Worm (Caenorhabditis elegans) whole organism, L2 larva: ENCODE data around the gene ZK856.4.

Experiments
- F13H6.1 ChIP-seq: sonication (generic microtip); optimal IDR thresholded peaks from 2 replicates; lab custom pipeline; 2016; ENCODE audit warnings: missing genetic modification characterization, missing compliant biosample characterization
- Y55F3AM.14 ChIP-seq: fragments of 200-800 bp; sonication (Bioruptor generic); optimal IDR thresholded peaks from 2 replicates; lab custom pipeline; 2018; ENCODE audit warnings: mild to moderate bottlenecking, missing genetic modification characterization, missing compliant biosample characterization
- ZK546.5 ChIP-seq: sonication (generic microtip); optimal IDR thresholded peaks from 2 replicates; lab custom pipeline; 2017; ENCODE audit warnings: missing biosample characterization, missing genetic modification characterization
- ama-1 ChIP-seq: fragments of 150-350 bp; optimal IDR thresholded peaks from 2 replicates; lab custom pipeline; 2018; ENCODE audit warnings: inconsistent platforms
- blmp-1 ChIP-seq: sonication (generic microtip); optimal IDR thresholded peaks from 2 replicates; lab custom pipeline; 2017; ENCODE audit warnings: missing genetic modification characterization, mild to moderate bottlenecking, missing compliant biosample characterization, antibody characterized with exemption, moderate library complexity; ENCODE audit not compliant: insufficient read depth
- crh-2 ChIP-seq: sonication (generic microtip); optimal IDR thresholded peaks from 2 replicates; lab custom pipeline; 2017; ENCODE audit warnings: missing biosample characterization, missing genetic modification characterization
- dmd-4 ChIP-seq: sonication (generic microtip); optimal IDR thresholded peaks from 2 replicates; lab custom pipeline; 2017; ENCODE audit warnings: missing biosample characterization, missing genetic modification characterization
- egl-27 ChIP-seq: sonication (generic microtip); optimal IDR thresholded peaks from 3 replicates; lab custom pipeline; 2017; ENCODE audit warnings: missing biosample characterization, missing genetic modification reagents, missing genetic modification characterization
- elt-3 ChIP-seq: sonication (generic microtip); optimal IDR thresholded peaks from 2 replicates; lab custom pipeline; 2017; ENCODE audit warnings: missing biosample characterization, missing genetic modification characterization
- fos-1 ChIP-seq: fragments of 150-350 bp; optimal IDR thresholded peaks from 2 replicates; lab custom pipeline; 2014; ENCODE audit warnings: missing biosample characterization, missing genetic modification characterization
- lin-11 ChIP-seq: fragments of 150-350 bp; sonication (generic microtip); optimal IDR thresholded peaks from 2 replicates; lab custom pipeline; 2014; ENCODE audit warnings: missing biosample characterization, missing genetic modification characterization, inconsistent platforms, mixed read lengths
- lin-13 ChIP-seq: fragments of 150-350 bp; optimal IDR thresholded peaks from 2 replicates; lab custom pipeline; 2014; ENCODE audit warnings: missing biosample characterization, missing genetic modification reagents, missing genetic modification characterization
- lin-39 ChIP-seq: fragments of 150-350 bp; optimal IDR thresholded peaks from 2 replicates; lab custom pipeline; 2014; ENCODE audit warnings: missing biosample characterization, missing genetic modification reagents, missing genetic modification characterization
- lsy-2 ChIP-seq, 2 experiments: fragments of 150-350 bp in 1 of 2; sonication (generic microtip) in 1 of 2; optimal IDR thresholded peaks; 2 replicates each; lab custom pipeline; 2014 to 2017; ENCODE audit warnings: missing biosample characterization in 2 of 2, missing genetic modification characterization in 2 of 2
- mab-5 ChIP-seq: fragments of 150-350 bp; optimal IDR thresholded peaks from 2 replicates; lab custom pipeline; 2014; ENCODE audit warnings: missing biosample characterization, missing genetic modification characterization
- nhr-11 ChIP-seq: fragments of 150-350 bp; optimal IDR thresholded peaks from 2 replicates; lab custom pipeline; 2014; ENCODE audit warnings: missing biosample characterization, missing genetic modification characterization
- nhr-12 ChIP-seq: fragments of 150-350 bp; optimal IDR thresholded peaks from 2 replicates; lab custom pipeline; 2014; ENCODE audit warnings: missing biosample characterization, missing genetic modification characterization
- nhr-129 ChIP-seq: fragments of 150-350 bp; optimal IDR thresholded peaks from 2 replicates; lab custom pipeline; 2014; ENCODE audit warnings: missing biosample characterization, missing genetic modification characterization
- nhr-23 ChIP-seq: fragments of 150-350 bp; optimal IDR thresholded peaks from 2 replicates; lab custom pipeline; 2014; ENCODE audit warnings: missing biosample characterization, missing genetic modification reagents, missing genetic modification characterization
- nhr-25 ChIP-seq: fragments of 150-350 bp; sonication (generic microtip); optimal IDR thresholded peaks from 3 replicates; lab custom pipeline; 2014; ENCODE audit warnings: missing biosample characterization, missing genetic modification characterization
- nhr-6 ChIP-seq: fragments of 150-350 bp; optimal IDR thresholded peaks from 2 replicates; lab custom pipeline; 2014; ENCODE audit warnings: missing biosample characterization, missing genetic modification characterization
- nhr-77 ChIP-seq: fragments of 150-350 bp; optimal IDR thresholded peaks from 2 replicates; lab custom pipeline; 2014; ENCODE audit warnings: missing biosample characterization, missing genetic modification characterization
- skn-1 ChIP-seq: sonication (generic microtip); optimal IDR thresholded peaks from 2 replicates; lab custom pipeline; 2017; ENCODE audit warnings: missing biosample characterization, missing genetic modification characterization
- sma-9 ChIP-seq, 2 experiments: fragments of 150-350 bp in 1 of 2; sonication (generic microtip) in 1 of 2; optimal IDR thresholded peaks; 2 replicates each; lab custom pipeline; 2014 to 2016; ENCODE audit warnings: missing genetic modification characterization in 2 of 2, mild to moderate bottlenecking in 1 of 2, missing biosample characterization in 1 of 2, missing compliant biosample characterization in 1 of 2, missing genetic modification reagents in 1 of 2, moderate library complexity in 1 of 2
- snpc-4 ChIP-seq: fragments of 150-350 bp; optimal IDR thresholded peaks from 2 replicates; lab custom pipeline; 2014; ENCODE audit warnings: missing biosample characterization, missing genetic modification characterization
- unc-39 ChIP-seq: fragments of 150-350 bp; optimal IDR thresholded peaks from 2 replicates; lab custom pipeline; 2014; ENCODE audit warnings: missing biosample characterization, missing genetic modification characterization
- unc-62 ChIP-seq: fragments of 150-350 bp; optimal IDR thresholded peaks from 2 replicates; lab custom pipeline; 2014; ENCODE audit warnings: missing biosample characterization, missing genetic modification reagents, missing genetic modification characterization
- ztf-1 ChIP-seq: fragments of 200-800 bp; sonication (Bioruptor generic); conservative IDR thresholded peaks from 2 replicates; pipeline ENCODE4 v1.3.6; 2022; ENCODE audit warnings: missing genetic modification characterization, missing compliant biosample characterization
- ztf-4 ChIP-seq: fragments of 150-350 bp; optimal IDR thresholded peaks from 2 replicates; lab custom pipeline; 2014; ENCODE audit warnings: missing biosample characterization, missing genetic modification characterization

The ZK856.4 gene

ce11 chrV:10228360-10228759, 45.3 kb downstream of the ZK856.4 start, which contains the start of gene fipr-4:
Gene fipr-4, minus strand, starts transcription at chrV:10228460.
- TF ChIP-seq F13H6.1 (peak; percentile 9), dmd-4 (tag; lab: Kevin White, UChicago) (no peak), fos-1 (no peak), lsy-2 (tag; optimal IDR thresholded peaks at IDR 0.05; lab: Kevin White, UChicago) (no peak), ama-1 (no peak)

ce11 chrV:10229222-10229879, 46.3 kb downstream of the ZK856.4 start, which contains the start of the genes pyt-1 and fipr-7:
Gene pyt-1, minus strand, starts transcription at chrV:10229322.
Gene fipr-7, plus strand, starts transcription at chrV:10229829.
- no peak for TF ChIP-seq lin-11 (tag; lab: Kevin White, UChicago)
- TF ChIP-seq ZK546.5 (tag; lab: Kevin White, UChicago) = no peak
- TF ChIP-seq unc-62 (GFP tag; lab: Kevin White, UChicago) = no peak
- TF ChIP-seq nhr-23 (tag; lab: Kevin White, UChicago) = no peak
- no peak for TF ChIP-seq nhr-77 (tag; lab: Kevin White, UChicago)
- no peak for TF ChIP-seq nhr-6 (tag; lab: Kevin White, UChicago)
- no peak for TF ChIP-seq nhr-25 (tag; lab: Kevin White, UChicago)
- no peak for TF ChIP-seq nhr-129
- TF ChIP-seq crh-2 (tag; lab: Kevin White, UChicago) = no peak
- TF ChIP-seq nhr-11 (tag; lab: Kevin White, UChicago) = no peak
- TF ChIP-seq ztf-4 (tag; lab: Kevin White, UChicago) = no peak
- TF ChIP-seq egl-27 = no peak

- no peak for TF ChIP-seq elt-3 (tag; lab: Kevin White, UChicago)
- TF ChIP-seq Y55F3AM.14 (GFP tag; lab: Kevin White, UChicago) = no peak
- TF ChIP-seq skn-1 (tag; lab: Kevin White, UChicago) = no peak
- no peak for TF ChIP-seq ztf-1 (GFP tag; lab: Robert Waterston, UW)
- no peak for TF ChIP-seq unc-39
- TF ChIP-seq nhr-23 (tag; lab: Kevin White, UChicago) = no peak
- TF ChIP-seq dmd-4 (tag; lab: Kevin White, UChicago) = no peak
- TF ChIP-seq nhr-11 (tag; lab: Kevin White, UChicago) = no peak
- TF ChIP-seq lsy-2 (tag; optimal IDR thresholded peaks at IDR 0.05; lab: Kevin White, UChicago) = no peak
- TF ChIP-seq snpc-4 (tag; lab: Kevin White, UChicago) = no peak
- TF ChIP-seq nhr-12 = no peak
- no peak for TF ChIP-seq lin-11 (tag; lab: Kevin White, UChicago)
- TF ChIP-seq blmp-1 = no peak
- TF ChIP-seq fos-1 = no peak
- TF ChIP-seq mab-5 (tag; lab: Kevin White, UChicago) = no peak
- no peak for TF ChIP-seq lin-13 (GFP tag; lab: Kevin White, UChicago)
- TF ChIP-seq ZK546.5 (tag; lab: Kevin White, UChicago) = no peak
- TF ChIP-seq nhr-6 (tag; lab: Kevin White, UChicago) = no peak
- TF ChIP-seq unc-62 (GFP tag; lab: Kevin White, UChicago) = no peak
- no peak for TF ChIP-seq ama-1
Measured at ce11 chrV:10230932-10231331, 47.8 kb downstream of the ZK856.4 start, which contains the start of gene fipr-6. Gene fipr-6, plus strand, starts transcription at chrV:10231232.

- TF ChIP-seq snpc-4 (tag; lab: Kevin White, UChicago) (no peak), lin-39 (tag; lab: Kevin White, UChicago) (no peak), sma-9 (GFP tag; optimal IDR thresholded peaks at IDR 0.05; lab: Kevin White, UChicago) (no peak), sma-9 (tag; optimal IDR thresholded peaks at IDR 0.05; lab: Kevin White, UChicago) (no peak), lin-13 (GFP tag; lab: Kevin White, UChicago) (no peak), crh-2 (tag; lab: Kevin White, UChicago) (no peak)
Measured at ce11 chrV:10233330-10233729, 50.2 kb downstream of the ZK856.4 start, which contains the start of gene str-182. Gene str-182, minus strand, starts transcription at chrV:10233430.
